Fruit fly (Drosophila melanogaster) whole organism, wandering third instar larva: ENCODE data around the gene Rpp14a.

Experiments
- Mio ChIP-seq: sonication (Bioruptor generic); optimal IDR thresholded peaks from 2 replicates; lab custom pipeline; 2016; ENCODE audit warnings: missing biosample characterization, missing genetic modification characterization
- Sp1 ChIP-seq: fragments of 200-800 bp; sonication (Bioruptor generic); optimal IDR thresholded peaks from 3 replicates; lab custom pipeline; 2019; ENCODE audit warnings: missing biosample characterization, mild to moderate bottlenecking, missing genetic modification characterization, moderate library complexity
- br ChIP-seq: fragments of 200-800 bp; sonication (Bioruptor generic); optimal IDR thresholded peaks from 2 replicates; lab custom pipeline; 2016; ENCODE audit warnings: missing biosample characterization, missing genetic modification characterization

dm6 chr3R:30043139-30043744 is 13.4 kb upstream of the Rpp14a start, which contains the start of gene Sry-delta:
- TF ChIP-seq Sp1 (GFP tag; lab: Kevin White, UChicago) (peak; percentile 71), br (GFP tag; lab: Kevin White, UChicago) (no peak), Mio (GFP tag; lab: Kevin White, UChicago) (no peak)
